Worm (Caenorhabditis elegans) whole organism, L4 larva: ENCODE data around the gene F26F4.6.

ENCODE experiments used
- D1046.2 ChIP-seq: fragments of 200-800 bp; sonication (Bioruptor generic); IDR thresholded peaks from 2 replicates; pipeline ENCODE4 v1.3.6; 2022; ENCODE audit warnings: missing genetic modification characterization, missing compliant biosample characterization
- F10B5.3 ChIP-seq: sonication (generic microtip); optimal IDR thresholded peaks from 2 replicates; lab custom pipeline; 2016; ENCODE audit warnings: mild to moderate bottlenecking, missing genetic modification characterization, missing compliant biosample characterization
- F26F4.8 ChIP-seq: fragments of 200-800 bp; sonication (Bioruptor generic); conservative IDR thresholded peaks from 2 replicates; pipeline ENCODE4 v1.3.6; 2022; ENCODE audit warnings: missing genetic modification characterization, missing compliant biosample characterization
- F37D6.2 ChIP-seq: sonication (generic microtip); optimal IDR thresholded peaks from 2 replicates; lab custom pipeline; 2016; ENCODE audit warnings: mild to moderate bottlenecking, missing genetic modification characterization, missing compliant biosample characterization
- F49E8.2 ChIP-seq: sonication (generic microtip); optimal IDR thresholded peaks from 2 replicates; lab custom pipeline; 2016; ENCODE audit warnings: missing compliant biosample characterization, mild to moderate bottlenecking, missing genetic modification characterization, borderline replicate concordance
- T20F7.1 ChIP-seq: fragments of 200-800 bp; sonication (Bioruptor generic); optimal IDR thresholded peaks from 2 replicates; lab custom pipeline; 2018; ENCODE audit warnings: mild to moderate bottlenecking, missing genetic modification characterization, missing compliant biosample characterization
- T26A8.4 ChIP-seq: fragments of 200-800 bp; sonication (Bioruptor generic); IDR thresholded peaks from 2 replicates; pipeline ENCODE4 v1.3.6; 2022; ENCODE audit warnings: missing genetic modification characterization, missing compliant biosample characterization
- Y105C5A.15 ChIP-seq: fragments of 200-800 bp; sonication (Bioruptor generic); IDR thresholded peaks from 2 replicates; pipeline ENCODE4 v1.3.6; 2022; ENCODE audit warnings: missing genetic modification characterization, missing compliant biosample characterization
- Y5F2A.4 ChIP-seq: fragments of 200-800 bp; sonication (Bioruptor generic); optimal IDR thresholded peaks from 2 replicates; lab custom pipeline; 2018; ENCODE audit warnings: mild to moderate bottlenecking, missing genetic modification characterization, missing compliant biosample characterization
- ZK337.2 ChIP-seq: fragments of 200-800 bp; sonication (Bioruptor generic); IDR thresholded peaks from 2 replicates; pipeline ENCODE4 v1.3.6; 2022; ENCODE audit warnings: missing genetic modification reagents, missing genetic modification characterization, missing compliant biosample characterization
- ZK546.5 ChIP-seq, 2 experiments: sonication (generic microtip); optimal IDR thresholded peaks; 2 replicates each; lab custom pipeline; 2017; ENCODE audit warnings: missing biosample characterization in 2 of 2, missing genetic modification characterization in 2 of 2
- aha-1 ChIP-seq: fragments of 150-350 bp; peaks from one replicate; lab custom pipeline; 2014; ENCODE audit warnings: missing biosample characterization, missing genetic modification characterization
- ceh-44 ChIP-seq: fragments of 200-800 bp; sonication (Bioruptor generic); IDR thresholded peaks from 2 replicates; pipeline ENCODE4 v1.3.6; 2022; ENCODE audit warnings: missing genetic modification reagents, missing genetic modification characterization, missing compliant biosample characterization
- ctbp-1 ChIP-seq: fragments of 200-800 bp; sonication (Bioruptor generic); IDR thresholded peaks from 2 replicates; pipeline ENCODE4 v1.3.6; 2022; ENCODE audit warnings: missing genetic modification reagents, missing genetic modification characterization, missing compliant biosample characterization
- daf-16 ChIP-seq, 3 experiments: sonication (generic microtip); optimal IDR thresholded peaks; 2 replicates each; lab custom pipeline; 2016 to 2017; ENCODE audit warnings: missing genetic modification characterization in 3 of 3, missing genetic modification reagents in 3 of 3, mild to moderate bottlenecking in 2 of 3, missing compliant biosample characterization in 2 of 3, missing biosample characterization in 1 of 3, moderate library complexity in 1 of 3
- daf-8 ChIP-seq: fragments of 200-800 bp; sonication (Bioruptor generic); IDR thresholded peaks from 2 replicates; pipeline ENCODE4 v1.3.6; 2022; ENCODE audit warnings: missing genetic modification characterization, missing compliant biosample characterization
- dmd-8 ChIP-seq: fragments of 200-800 bp; sonication (Bioruptor generic); IDR thresholded peaks from 2 replicates; pipeline ENCODE4 v1.3.6; 2022; ENCODE audit warnings: missing genetic modification characterization, missing compliant biosample characterization
- dmd-9 ChIP-seq: fragments of 200-800 bp; sonication (Bioruptor generic); IDR thresholded peaks from 2 replicates; pipeline ENCODE4 v1.3.6; 2022; ENCODE audit warnings: missing genetic modification reagents, missing genetic modification characterization, missing compliant biosample characterization
- duxl-1 ChIP-seq: sonication (generic microtip); optimal IDR thresholded peaks from 2 replicates; lab custom pipeline; 2016; ENCODE audit warnings: mild to moderate bottlenecking, missing genetic modification characterization, moderate library complexity, missing compliant biosample characterization; ENCODE audit not compliant: poor library complexity
- egl-27 ChIP-seq: sonication (generic microtip); optimal IDR thresholded peaks from 3 replicates; lab custom pipeline; 2017; ENCODE audit warnings: missing biosample characterization, missing genetic modification reagents, missing genetic modification characterization
- egl-43 ChIP-seq: fragments of 200-800 bp; sonication (Bioruptor generic); IDR thresholded peaks from 2 replicates; pipeline ENCODE4 v1.3.6; 2022; ENCODE audit warnings: missing genetic modification reagents, missing genetic modification characterization, missing compliant biosample characterization
- fkh-10 ChIP-seq: fragments of 150-350 bp; optimal IDR thresholded peaks from 2 replicates; lab custom pipeline; 2014; ENCODE audit warnings: missing biosample characterization, missing genetic modification reagents, missing genetic modification characterization
- hmg-1.1 ChIP-seq: fragments of 200-800 bp; sonication (Bioruptor generic); IDR thresholded peaks from 2 replicates; pipeline ENCODE4 v1.3.6; 2022; ENCODE audit warnings: missing genetic modification reagents, missing genetic modification characterization, missing compliant biosample characterization
- lin-38 ChIP-seq: fragments of 200-800 bp; sonication (Bioruptor generic); IDR thresholded peaks from 2 replicates; pipeline ENCODE4 v1.3.6; 2022; ENCODE audit warnings: missing genetic modification reagents, missing genetic modification characterization, missing compliant biosample characterization
- lin-39 ChIP-seq: fragments of 150-350 bp; optimal IDR thresholded peaks from 2 replicates; lab custom pipeline; 2014; ENCODE audit warnings: missing biosample characterization, missing genetic modification reagents, missing genetic modification characterization
- lir-3 ChIP-seq: sonication (generic microtip); optimal IDR thresholded peaks from 2 replicates; lab custom pipeline; 2016; ENCODE audit warnings: mild to moderate bottlenecking, missing genetic modification characterization, missing compliant biosample characterization
- lsy-2 ChIP-seq, 2 experiments: fragments of 150-350 bp in 1 of 2; sonication (generic microtip) in 1 of 2; optimal IDR thresholded peaks; 2 replicates each; lab custom pipeline; 2014 to 2017; ENCODE audit warnings: missing biosample characterization in 2 of 2, missing genetic modification characterization in 2 of 2
- madf-9 ChIP-seq: fragments of 200-800 bp; sonication (Bioruptor generic); conservative IDR thresholded peaks from 2 replicates; pipeline ENCODE4 v1.3.6; 2022; ENCODE audit warnings: missing genetic modification reagents, missing genetic modification characterization, missing compliant biosample characterization
- mdt-29 ChIP-seq: fragments of 200-800 bp; sonication (Bioruptor generic); IDR thresholded peaks from 2 replicates; pipeline ENCODE4 v1.3.6; 2022; ENCODE audit warnings: missing genetic modification reagents, missing genetic modification characterization, missing compliant biosample characterization
- mep-1 ChIP-seq: fragments of 150-350 bp; sonication (generic microtip); optimal IDR thresholded peaks from 3 replicates; lab custom pipeline; 2014; ENCODE audit warnings: missing biosample characterization, missing genetic modification characterization
- mes-2 ChIP-seq: sonication (generic microtip); optimal IDR thresholded peaks from 2 replicates; lab custom pipeline; 2016; ENCODE audit warnings: missing genotype, mild to moderate bottlenecking, missing genetic modification characterization, missing compliant biosample characterization; ENCODE audit not compliant: poor library complexity, severe bottlenecking
- mxl-2 ChIP-seq: fragments of 200-800 bp; sonication (Bioruptor generic); conservative IDR thresholded peaks from 2 replicates; pipeline ENCODE4 v1.3.6; 2022; ENCODE audit warnings: missing genetic modification reagents, missing genetic modification characterization, missing compliant biosample characterization
- mxl-3 ChIP-seq: fragments of 200-800 bp; sonication (Bioruptor generic); optimal IDR thresholded peaks from 2 replicates; lab custom pipeline; 2018; ENCODE audit warnings: mild to moderate bottlenecking, missing genetic modification characterization, missing compliant biosample characterization
- nhr-102 ChIP-seq: sonication (generic microtip); optimal IDR thresholded peaks from 2 replicates; lab custom pipeline; 2016; ENCODE audit warnings: mild to moderate bottlenecking, missing genetic modification characterization, moderate library complexity, missing compliant biosample characterization
- nhr-11 ChIP-seq: fragments of 150-350 bp; optimal IDR thresholded peaks from 2 replicates; lab custom pipeline; 2014; ENCODE audit warnings: missing biosample characterization, missing genetic modification characterization
- nhr-111 ChIP-seq: fragments of 200-800 bp; sonication (Bioruptor generic); optimal IDR thresholded peaks from 2 replicates; lab custom pipeline; 2018; ENCODE audit warnings: mild to moderate bottlenecking, missing genetic modification characterization, missing compliant biosample characterization
- nhr-25 ChIP-seq: sonication (generic microtip); optimal IDR thresholded peaks from 2 replicates; lab custom pipeline; 2017; ENCODE audit warnings: missing genetic modification characterization, mild to moderate bottlenecking, missing compliant biosample characterization, antibody characterized with exemption, moderate library complexity, borderline replicate concordance; ENCODE audit not compliant: insufficient read depth
- nhr-28 ChIP-seq: fragments of 150-350 bp; optimal IDR thresholded peaks from 2 replicates; lab custom pipeline; 2014; ENCODE audit warnings: missing biosample characterization, missing genetic modification characterization
- nhr-41 ChIP-seq: fragments of 200-800 bp; sonication (Bioruptor generic); IDR thresholded peaks from 2 replicates; pipeline ENCODE4 v1.3.6; 2022; ENCODE audit warnings: missing genetic modification reagents, missing genetic modification characterization, missing compliant biosample characterization
- php-3 ChIP-seq: fragments of 200-800 bp; sonication (Bioruptor generic); IDR thresholded peaks from 2 replicates; pipeline ENCODE4 v1.3.6; 2022; ENCODE audit warnings: missing genetic modification reagents, missing genetic modification characterization, missing compliant biosample characterization
- sdz-12 ChIP-seq: fragments of 200-800 bp; sonication (Bioruptor generic); optimal IDR thresholded peaks from 2 replicates; lab custom pipeline; 2018; ENCODE audit warnings: mild to moderate bottlenecking, missing genetic modification characterization, missing compliant biosample characterization
- set-16 ChIP-seq: fragments of 200-800 bp; sonication (Bioruptor generic); IDR thresholded peaks from 2 replicates; pipeline ENCODE4 v1.3.6; 2022; ENCODE audit warnings: missing genetic modification reagents, missing genetic modification characterization, missing compliant biosample characterization
- skn-1 ChIP-seq: fragments of 150-350 bp; optimal IDR thresholded peaks from 2 replicates; lab custom pipeline; 2014; ENCODE audit warnings: missing biosample characterization, missing genetic modification characterization
- snpc-4 ChIP-seq: fragments of 150-350 bp; optimal IDR thresholded peaks from 2 replicates; lab custom pipeline; 2014; ENCODE audit warnings: missing biosample characterization, missing genetic modification characterization
- unc-39 ChIP-seq: sonication (generic microtip); optimal IDR thresholded peaks from 2 replicates; lab custom pipeline; 2017; ENCODE audit warnings: missing biosample characterization, missing genetic modification characterization
- zfp-2 ChIP-seq: sonication (generic microtip); optimal IDR thresholded peaks from 2 replicates; lab custom pipeline; 2016; ENCODE audit warnings: mild to moderate bottlenecking, missing genetic modification characterization, missing compliant biosample characterization
- zfp-3 ChIP-seq: fragments of 200-800 bp; sonication (Bioruptor generic); conservative IDR thresholded peaks from 2 replicates; pipeline ENCODE4 v1.3.6; 2022; ENCODE audit warnings: missing genetic modification reagents, missing genetic modification characterization, missing compliant biosample characterization
- zip-11 ChIP-seq: fragments of 200-800 bp; sonication (Bioruptor generic); IDR thresholded peaks from 2 replicates; pipeline ENCODE4 v1.3.6; 2022; ENCODE audit warnings: missing genetic modification characterization, missing compliant biosample characterization
- zip-2 ChIP-seq: fragments of 150-350 bp; optimal IDR thresholded peaks from 2 replicates; lab custom pipeline; 2014; ENCODE audit warnings: missing biosample characterization, missing genetic modification characterization
- ztf-11 ChIP-seq: fragments of 150-350 bp; optimal IDR thresholded peaks from 2 replicates; lab custom pipeline; 2014; ENCODE audit warnings: missing biosample characterization, missing genetic modification characterization

Gene F26F4.6

DNA sequence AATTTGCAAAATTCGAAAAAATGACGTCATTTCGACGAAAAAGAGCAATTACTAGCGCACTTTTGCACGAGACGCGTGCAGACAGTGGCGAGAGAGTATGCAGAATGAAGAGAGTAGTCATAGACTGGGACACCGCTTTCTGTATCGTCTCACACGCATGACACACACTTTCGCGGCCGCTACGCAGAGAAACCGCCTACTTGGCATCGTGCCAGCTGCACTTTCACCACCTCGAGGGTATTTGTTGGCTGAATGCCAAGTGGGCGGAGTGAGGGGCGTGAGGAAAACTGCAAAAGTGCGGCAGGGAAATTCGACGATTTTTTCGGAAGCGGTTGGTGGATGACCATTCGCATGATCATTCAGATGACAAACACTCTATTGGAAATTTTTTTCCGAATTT, 6.3 kb upstream of the F26F4.6 start (continued):
- TF ChIP-seq F10B5.3 (tag; lab: Kevin White, UChicago) (peak; percentile 88), F49E8.2 (tag; lab: Kevin White, UChicago) (no peak), lin-39 (tag; lab: Kevin White, UChicago) (no peak), zip-11 (GFP tag; lab: Robert Waterston, UW) (no peak), duxl-1 (peak; percentile 93), lin-38 (GFP tag; lab: Robert Waterston, UW) (peak; percentile 94), mes-2 (tag; lab: Kevin White, UChicago) (peak; percentile 94), snpc-4 (peak; percentile 12), unc-39 (tag; lab: Kevin White, UChicago) (peak; percentile 90), mxl-2 (GFP tag; lab: Robert Waterston, UW) (peak; percentile 88), lir-3 (tag; lab: Kevin White, UChicago) (peak; percentile 86), dmd-8 (peak; percentile 58; the same call in 1 of the 2 replicates), egl-43 (peak; percentile 98), lsy-2 (tag; optimal IDR thresholded peaks at IDR 0.05; lab: Kevin White, UChicago) (peak; percentile 93 to 97), mxl-3 (peak; percentile 99), zfp-2 (tag; lab: Kevin White, UChicago) (peak; percentile 96), Y5F2A.4 (GFP tag; lab: Kevin White, UChicago) (peak; percentile 85), dmd-9 (peak; percentile 96), ztf-11 (tag; lab: Kevin White, UChicago) (no peak), ctbp-1 (peak; percentile 99), skn-1 (tag; lab: Kevin White, UChicago) (peak; percentile 64), Y105C5A.15 (GFP tag; lab: Robert Waterston, UW) (no peak), ZK337.2 (GFP tag; lab: Robert Waterston, UW) (peak; percentile 81; the same call in 1 of the 2 replicates), ZK546.5 (tag; optimal IDR thresholded peaks at IDR 0.05; lab: Kevin White, UChicago) (peak in 1 of 2 experiments; percentile 59), set-16 (GFP tag; lab: Robert Waterston, UW) (peak; percentile 96), nhr-28 (tag; lab: Kevin White, UChicago) (peak; percentile 98), mdt-29 (GFP tag; lab: Robert Waterston, UW) (peak; percentile 98), F37D6.2 (tag; lab: Kevin White, UChicago) (peak; percentile 97), daf-8 (peak; percentile 94; the same call in 1 of the 2 replicates), sdz-12 (peak; percentile 95), nhr-11 (tag; lab: Kevin White, UChicago) (peak; percentile 99), F26F4.8 (GFP tag; lab: Robert Waterston, UW) (peak; percentile 75), T26A8.4 (GFP tag; lab: Robert Waterston, UW) (peak; percentile 98), zfp-3 (GFP tag; lab: Robert Waterston, UW) (peak; percentile 96), madf-9 (peak; percentile 97), ceh-44 (GFP tag; lab: Robert Waterston, UW) (peak; percentile 58; the same call in 1 of the 2 replicates), daf-16 (GFP tag; optimal IDR thresholded peaks at IDR 0.05; lab: Kevin White, UChicago) (peak; percentile 78 to 97), daf-16 (tag; optimal IDR thresholded peaks at IDR 0.05; lab: Kevin White, UChicago) (peak; percentile 65), T20F7.1 (peak; percentile 95), nhr-41 (GFP tag; lab: Robert Waterston, UW) (peak; percentile 99), egl-27 (tag; lab: Kevin White, UChicago) (peak; percentile 62), D1046.2 (peak; percentile 93), zip-2 (tag; lab: Kevin White, UChicago) (peak; percentile 87), nhr-111 (GFP tag; lab: Kevin White, UChicago) (peak; percentile 57), nhr-102 (tag; lab: Kevin White, UChicago) (peak; percentile 98), hmg-1.1 (GFP tag; lab: Robert Waterston, UW) (peak; percentile 98), php-3 (GFP tag; lab: Robert Waterston, UW) (peak; percentile 97), nhr-25 (peak; percentile 98), aha-1 (tag; lab: Kevin White, UChicago) (peak; percentile 100), mep-1 (tag; lab: Kevin White, UChicago) (peak; percentile 99), fkh-10 (GFP tag; lab: Kevin White, UChicago) (peak; percentile 99)
